Worm (Caenorhabditis elegans) whole organism, L4/young adult: ENCODE measurements around the gene C45G9.15.
"Not testable (repeated sequence)": the region's sequence is repeated elsewhere in the genome, so short reads cannot be mapped to it uniquely, and the experiment has no call there.

Experiments
- W03F9.2 ChIP-seq: fragments of 150-350 bp; optimal IDR thresholded peaks from 2 replicates; lab custom pipeline; 2014; ENCODE audit warnings: missing biosample characterization, missing genetic modification characterization
- dao-5 ChIP-seq: sonication (generic microtip); optimal IDR thresholded peaks from 2 replicates; lab custom pipeline; 2016; ENCODE audit warnings: missing genotype, missing genetic modification characterization, moderate library complexity, missing compliant biosample characterization
- him-1 ChIP-seq: sonication (generic microtip); optimal IDR thresholded peaks from 2 replicates; lab custom pipeline; 2016; ENCODE audit warnings: missing genotype, missing genetic modification reagents, missing genetic modification characterization, missing compliant biosample characterization

DNA sequence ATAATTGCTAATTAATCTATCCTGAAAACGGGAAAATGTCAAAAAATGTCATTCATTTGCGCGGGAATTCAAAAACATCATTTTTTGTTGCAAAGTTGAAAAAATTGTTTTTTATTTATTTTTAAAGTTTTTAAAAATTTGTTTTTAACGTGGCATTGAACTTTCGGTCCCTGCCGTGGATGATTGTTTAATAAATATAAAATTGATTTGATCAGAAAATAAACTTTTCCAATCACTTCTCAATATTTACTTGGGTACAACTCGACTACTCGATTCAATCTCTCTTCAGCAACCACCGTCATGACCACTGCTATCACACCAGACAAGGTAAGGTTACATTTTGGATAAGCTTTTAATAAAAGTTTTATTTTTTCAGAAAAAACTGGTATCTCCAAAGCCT is 10.6 kb upstream of the C45G9.15 start, which contains the start of gene C45G9.4:
- not testable (repeated sequence) for TF ChIP-seq dao-5, him-1, W03F9.2 (tag; lab: Kevin White, UChicago)
